Worm (Caenorhabditis elegans): ENCODE results near the gene aakg-5.

aakg-5 gene

DNA sequence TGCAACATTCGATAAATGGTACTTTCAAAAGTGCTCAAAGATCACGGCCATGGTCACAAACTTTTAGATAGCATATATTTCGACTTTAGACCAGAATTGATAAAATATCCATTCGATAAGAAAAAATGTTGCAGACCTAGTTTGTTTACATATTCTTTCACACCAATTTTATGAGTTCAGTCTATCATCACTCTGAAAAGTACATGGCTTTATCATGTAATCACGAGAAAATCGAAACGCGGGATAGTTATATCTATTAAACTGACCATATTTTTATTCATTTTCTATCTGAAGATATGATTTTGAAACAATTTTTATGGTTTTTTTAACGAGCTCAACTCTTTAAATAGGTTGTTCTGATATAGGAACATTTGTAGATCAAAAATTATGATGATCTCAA, 43.4 kb downstream of the aakg-5 start, which contains the start of gene pho-11:
TSS of gene pho-11 (plus strand) at position 374 of the 400 bp plus-strand sequence.
- TF ChIP-seq elt-4 (tag; optimal IDR thresholded peaks at IDR 0.05): no peak
- TF ChIP-seq K09A11.1 (tag; optimal IDR thresholded peaks at IDR 0.05; ENCODE audit: insufficient read depth): no peak
- peak; percentile 14 for TF ChIP-seq elt-2 (tag; optimal IDR thresholded peaks at IDR 0.05)
- no peak for TF ChIP-seq pros-1 (tag; optimal IDR thresholded peaks at IDR 0.05)

DNA sequence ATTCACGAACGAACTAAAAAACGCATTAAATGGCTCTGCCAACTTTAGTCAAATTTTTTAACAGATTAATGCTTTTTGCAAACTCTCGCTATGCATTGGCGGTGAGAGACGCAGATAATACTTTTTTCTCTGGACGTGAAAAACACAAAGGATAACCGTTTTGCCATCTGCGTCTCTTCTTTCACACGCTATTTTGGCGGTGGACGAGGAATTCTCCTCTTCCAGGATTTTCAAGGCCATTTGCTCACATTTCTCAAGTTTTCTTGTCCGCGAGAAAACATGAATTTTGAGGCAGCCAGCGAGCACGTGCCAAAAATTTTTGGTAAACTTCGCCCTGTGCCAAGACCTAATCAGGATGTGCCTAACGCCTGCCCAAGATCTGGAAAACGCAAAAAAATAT, 43.9 kb downstream of the aakg-5 start:
- TF ChIP-seq ama-1 (optimal IDR thresholded peaks at IDR 0.05): no peak
- peak; percentile 67 for TF ChIP-seq tbx-2 (tag; optimal IDR thresholded peaks at IDR 0.05)
- TF ChIP-seq ztf-16 (tag; optimal IDR thresholded peaks at IDR 0.05): no peak
- peak; percentile 40 for TF ChIP-seq ets-4 (tag; optimal IDR thresholded peaks at IDR 0.05)
- TF ChIP-seq ref-2 (tag; optimal IDR thresholded peaks at IDR 0.05): peak; percentile 36
- TF ChIP-seq ceh-6 (GFP tag; optimal IDR thresholded peaks at IDR 0.05): no peak
- peak; percentile 67 for TF ChIP-seq ceh-31 (tag; optimal IDR thresholded peaks at IDR 0.05)
- TF ChIP-seq ceh-18 (tag; optimal IDR thresholded peaks at IDR 0.05): peak; percentile 4
- TF ChIP-seq C08G9.2 (tag; optimal IDR thresholded peaks at IDR 0.05): peak; percentile 55
- peak; percentile 27 for TF ChIP-seq tbx-7 (tag; optimal IDR thresholded peaks at IDR 0.05)
- TF ChIP-seq ceh-2 (tag; optimal IDR thresholded peaks at IDR 0.05): peak; percentile 22

DNA sequence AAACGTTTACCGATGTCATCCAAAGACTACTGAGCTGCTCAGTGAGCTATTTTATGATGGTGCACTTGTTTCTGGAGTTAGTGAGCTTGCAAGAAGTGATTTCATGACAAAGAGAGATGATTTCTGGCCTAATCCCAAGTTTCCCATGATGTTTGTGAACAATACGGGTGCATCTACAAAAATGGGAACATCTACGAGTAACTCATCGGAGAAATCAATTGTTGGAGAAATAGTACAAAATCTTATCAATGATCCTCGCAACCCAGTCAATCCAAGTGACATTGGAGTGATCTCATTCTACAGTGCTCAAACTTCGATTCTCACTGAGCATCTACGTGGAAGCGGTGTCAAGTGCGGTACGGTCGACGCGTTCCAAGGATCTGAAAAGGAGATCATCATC, 46.5 kb downstream of the aakg-5 start:
- no peak for TF ChIP-seq npax-4 (tag; optimal IDR thresholded peaks at IDR 0.05)
- no peak for TF ChIP-seq ceh-6 (GFP tag; optimal IDR thresholded peaks at IDR 0.05)
- TF ChIP-seq ceh-34 (tag; optimal IDR thresholded peaks at IDR 0.05): no peak
- TF ChIP-seq C38D4.7 (GFP tag; optimal IDR thresholded peaks at IDR 0.05): no peak
- TF ChIP-seq sox-4 (tag; optimal IDR thresholded peaks at IDR 0.05): no peak
- TF ChIP-seq hlh-15 (tag; optimal IDR thresholded peaks at IDR 0.05): no peak
- TF ChIP-seq fkh-10 (GFP tag; optimal IDR thresholded peaks at IDR 0.05): no peak
- no peak for TF ChIP-seq K02D7.2 (tag; optimal IDR thresholded peaks at IDR 0.05)
- no peak for TF ChIP-seq ceh-18 (tag; optimal IDR thresholded peaks at IDR 0.05)
- no peak for TF ChIP-seq ref-2 (tag; optimal IDR thresholded peaks at IDR 0.05)
- TF ChIP-seq ceh-2 (tag; optimal IDR thresholded peaks at IDR 0.05): no peak
- no peak for TF ChIP-seq pat-9 (tag; optimal IDR thresholded peaks at IDR 0.05)
- TF ChIP-seq elt-4 (tag; optimal IDR thresholded peaks at IDR 0.05): no peak

DNA sequence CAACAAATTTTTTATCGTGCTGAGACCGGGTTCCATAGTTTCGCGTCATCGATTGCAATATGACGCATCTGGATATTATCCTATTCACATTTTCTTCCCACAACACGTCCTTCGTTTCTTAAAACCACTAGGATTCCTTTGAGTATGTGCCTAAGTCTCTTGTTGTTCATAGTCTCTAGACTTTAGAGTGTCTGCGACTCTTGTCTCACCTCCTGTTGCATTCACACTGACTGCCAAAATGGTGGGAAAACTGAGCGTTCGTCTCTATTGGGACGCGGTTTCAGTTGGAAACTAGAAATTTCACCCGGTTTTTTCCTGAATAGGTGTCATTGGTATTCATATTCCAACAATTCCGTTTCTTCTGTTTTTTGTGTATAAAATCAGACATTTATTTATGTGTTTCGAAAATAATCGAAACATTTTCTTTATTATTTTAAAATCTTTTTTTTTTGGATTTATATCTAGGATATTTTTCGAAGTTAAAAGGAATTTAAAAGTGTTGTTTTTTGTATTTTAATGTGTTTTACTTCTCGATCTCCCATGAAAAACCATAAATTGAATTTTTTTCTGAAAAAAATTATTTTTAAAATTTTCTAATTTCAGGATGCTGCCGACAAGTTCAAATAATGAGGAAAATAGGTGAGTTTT, 53.2 kb downstream of the aakg-5 start, which contains the start of gene C05C10.2:
TSS of gene C05C10.2 (plus strand) at position 598 of the 648 bp plus-strand sequence.
- TF ChIP-seq rnt-1 (tag; optimal IDR thresholded peaks at IDR 0.05) (no peak), tbx-2 (tag; optimal IDR thresholded peaks at IDR 0.05) (no peak), nhr-11 (tag; optimal IDR thresholded peaks at IDR 0.05) (no peak), nfya-1 (tag; optimal IDR thresholded peaks at IDR 0.05) (peak; percentile 7), pha-4 (tag; optimal IDR thresholded peaks at IDR 0.05) (no peak)

All from whole organism, late embryonic.